Worm (Caenorhabditis elegans) whole organism, L4 larva: ENCODE measurements around the gene ZK856.14.
A peak's percentile ranks its signal among the peaks of the same experiment; 100 is the strongest.

ENCODE experiments used
- F26F4.8 ChIP-seq: fragments of 200-800 bp; sonication (Bioruptor generic); conservative IDR thresholded peaks from 2 replicates; pipeline ENCODE4 v1.3.6; 2022; ENCODE audit warnings: missing genetic modification characterization, missing compliant biosample characterization
- T26A8.4 ChIP-seq: fragments of 200-800 bp; sonication (Bioruptor generic); IDR thresholded peaks from 2 replicates; pipeline ENCODE4 v1.3.6; 2022; ENCODE audit warnings: missing genetic modification characterization, missing compliant biosample characterization
- ZK337.2 ChIP-seq: fragments of 200-800 bp; sonication (Bioruptor generic); IDR thresholded peaks from 2 replicates; pipeline ENCODE4 v1.3.6; 2022; ENCODE audit warnings: missing genetic modification reagents, missing genetic modification characterization, missing compliant biosample characterization
- aha-1 ChIP-seq: fragments of 150-350 bp; peaks from one replicate; lab custom pipeline; 2014; ENCODE audit warnings: missing biosample characterization, missing genetic modification characterization
- aly-2 ChIP-seq: sonication (generic microtip); optimal IDR thresholded peaks from 2 replicates; lab custom pipeline; 2018; ENCODE audit warnings: missing biosample characterization, missing genetic modification characterization
- ama-1 ChIP-seq: fragments of 150-350 bp; optimal IDR thresholded peaks from 2 replicates; lab custom pipeline; 2014; ENCODE audit warnings: inconsistent platforms, mixed read lengths
- arid-1 ChIP-seq: fragments of 200-800 bp; sonication (Bioruptor generic); conservative IDR thresholded peaks from 2 replicates; pipeline ENCODE4 v1.3.6; 2022; ENCODE audit warnings: missing genetic modification reagents, missing genetic modification characterization, missing compliant biosample characterization
- ceh-32 ChIP-seq: sonication (generic microtip); optimal IDR thresholded peaks from 2 replicates; lab custom pipeline; 2016; ENCODE audit warnings: mild to moderate bottlenecking, missing genetic modification characterization, missing compliant biosample characterization; ENCODE audit not compliant: poor library complexity
- daf-16 ChIP-seq, 3 experiments: sonication (generic microtip); optimal IDR thresholded peaks; 2 replicates each; lab custom pipeline; 2016 to 2017; ENCODE audit warnings: missing genetic modification characterization in 3 of 3, missing genetic modification reagents in 3 of 3, mild to moderate bottlenecking in 2 of 3, missing compliant biosample characterization in 2 of 3, missing biosample characterization in 1 of 3, moderate library complexity in 1 of 3
- daf-19 ChIP-seq: fragments of 200-800 bp; sonication (Bioruptor generic); conservative IDR thresholded peaks from 2 replicates; pipeline ENCODE4 v1.3.6; 2022; ENCODE audit warnings: missing genetic modification characterization, missing compliant biosample characterization
- dmd-9 ChIP-seq: fragments of 200-800 bp; sonication (Bioruptor generic); IDR thresholded peaks from 2 replicates; pipeline ENCODE4 v1.3.6; 2022; ENCODE audit warnings: missing genetic modification reagents, missing genetic modification characterization, missing compliant biosample characterization
- duxl-1 ChIP-seq: sonication (generic microtip); optimal IDR thresholded peaks from 2 replicates; lab custom pipeline; 2016; ENCODE audit warnings: mild to moderate bottlenecking, missing genetic modification characterization, moderate library complexity, missing compliant biosample characterization; ENCODE audit not compliant: poor library complexity
- dve-1 ChIP-seq: sonication (generic microtip); optimal IDR thresholded peaks from 2 replicates; lab custom pipeline; 2017; ENCODE audit warnings: antibody characterized with exemption, mild to moderate bottlenecking, missing genetic modification characterization, missing compliant biosample characterization; ENCODE audit not compliant: insufficient read depth
- fos-1 ChIP-seq: fragments of 150-350 bp; optimal IDR thresholded peaks from 2 replicates; lab custom pipeline; 2014; ENCODE audit warnings: missing biosample characterization, missing genetic modification characterization
- gei-8 ChIP-seq: fragments of 200-800 bp; sonication (Bioruptor generic); optimal IDR thresholded peaks from 2 replicates; lab custom pipeline; 2018; ENCODE audit warnings: mild to moderate bottlenecking, missing genetic modification characterization, missing compliant biosample characterization
- hif-1 ChIP-seq, 2 experiments: sonication (generic microtip); optimal IDR thresholded peaks; 2 replicates each; lab custom pipeline; 2016 to 2017; ENCODE audit warnings: missing compliant biosample characterization in 2 of 2, missing genetic modification characterization in 2 of 2, missing genetic modification reagents in 2 of 2, missing genotype in 2 of 2, mild to moderate bottlenecking in 1 of 2
- hlh-11 ChIP-seq: fragments of 200-800 bp; sonication (Bioruptor generic); optimal IDR thresholded peaks from 2 replicates; lab custom pipeline; 2018; ENCODE audit warnings: mild to moderate bottlenecking, missing genetic modification characterization, missing compliant biosample characterization
- hlh-30 ChIP-seq: sonication (generic microtip); optimal IDR thresholded peaks from 2 replicates; lab custom pipeline; 2017; ENCODE audit warnings: antibody characterized with exemption, mild to moderate bottlenecking, missing genetic modification characterization, missing compliant biosample characterization; ENCODE audit not compliant: insufficient read depth
- jun-1 ChIP-seq: fragments of 150-350 bp; optimal IDR thresholded peaks from 2 replicates; lab custom pipeline; 2014; ENCODE audit warnings: missing biosample characterization, missing genetic modification reagents, missing genetic modification characterization
- lin-15B ChIP-seq: fragments of 150-350 bp; sonication (generic microtip); optimal IDR thresholded peaks from 3 replicates; lab custom pipeline; 2014; ENCODE audit warnings: missing biosample characterization, missing genetic modification characterization
- lsy-2 ChIP-seq, 2 experiments: fragments of 150-350 bp in 1 of 2; sonication (generic microtip) in 1 of 2; optimal IDR thresholded peaks; 2 replicates each; lab custom pipeline; 2014 to 2017; ENCODE audit warnings: missing biosample characterization in 2 of 2, missing genetic modification characterization in 2 of 2
- madf-5 ChIP-seq, 2 experiments: fragments of 200-800 bp; sonication (Bioruptor generic); IDR thresholded peaks; 2 replicates each; pipeline ENCODE4 v1.3.6; 2022; ENCODE audit warnings: missing compliant biosample characterization in 2 of 2, missing genetic modification characterization in 2 of 2
- madf-9 ChIP-seq: fragments of 200-800 bp; sonication (Bioruptor generic); conservative IDR thresholded peaks from 2 replicates; pipeline ENCODE4 v1.3.6; 2022; ENCODE audit warnings: missing genetic modification reagents, missing genetic modification characterization, missing compliant biosample characterization
- mdl-1 ChIP-seq, 2 experiments: fragments of 150-350 bp in 1 of 2; sonication (generic microtip) in 1 of 2; optimal IDR thresholded peaks; 2 replicates each; lab custom pipeline; 2014 to 2017; ENCODE audit warnings: missing biosample characterization in 2 of 2, missing genetic modification characterization in 2 of 2
- mdt-29 ChIP-seq: fragments of 200-800 bp; sonication (Bioruptor generic); IDR thresholded peaks from 2 replicates; pipeline ENCODE4 v1.3.6; 2022; ENCODE audit warnings: missing genetic modification reagents, missing genetic modification characterization, missing compliant biosample characterization
- mep-1 ChIP-seq: fragments of 150-350 bp; sonication (generic microtip); optimal IDR thresholded peaks from 3 replicates; lab custom pipeline; 2014; ENCODE audit warnings: missing biosample characterization, missing genetic modification characterization
- nhr-10 ChIP-seq: fragments of 150-350 bp; optimal IDR thresholded peaks from 2 replicates; lab custom pipeline; 2014; ENCODE audit warnings: missing biosample characterization, missing genetic modification characterization
- nhr-111 ChIP-seq: fragments of 200-800 bp; sonication (Bioruptor generic); optimal IDR thresholded peaks from 2 replicates; lab custom pipeline; 2018; ENCODE audit warnings: mild to moderate bottlenecking, missing genetic modification characterization, missing compliant biosample characterization
- nhr-25 ChIP-seq: sonication (generic microtip); optimal IDR thresholded peaks from 2 replicates; lab custom pipeline; 2017; ENCODE audit warnings: missing genetic modification characterization, mild to moderate bottlenecking, missing compliant biosample characterization, antibody characterized with exemption, moderate library complexity, borderline replicate concordance; ENCODE audit not compliant: insufficient read depth
- nhr-6 ChIP-seq: fragments of 150-350 bp; optimal IDR thresholded peaks from 2 replicates; lab custom pipeline; 2014; ENCODE audit warnings: missing biosample characterization, missing genetic modification characterization
- pqm-1 ChIP-seq: sonication (generic microtip); optimal IDR thresholded peaks from 2 replicates; lab custom pipeline; 2017; ENCODE audit warnings: missing biosample characterization, missing genetic modification characterization
- rbr-2 ChIP-seq: sonication (generic microtip); optimal IDR thresholded peaks from 2 replicates; lab custom pipeline; 2016; ENCODE audit warnings: missing genotype, missing genetic modification characterization, missing compliant biosample characterization
- saeg-2 ChIP-seq: fragments of 200-800 bp; sonication (Bioruptor generic); IDR thresholded peaks from 2 replicates; pipeline ENCODE4 v1.3.6; 2022; ENCODE audit warnings: missing genetic modification reagents, missing genetic modification characterization, missing compliant biosample characterization
- sdz-12 ChIP-seq: fragments of 200-800 bp; sonication (Bioruptor generic); optimal IDR thresholded peaks from 2 replicates; lab custom pipeline; 2018; ENCODE audit warnings: mild to moderate bottlenecking, missing genetic modification characterization, missing compliant biosample characterization
- set-16 ChIP-seq: fragments of 200-800 bp; sonication (Bioruptor generic); IDR thresholded peaks from 2 replicates; pipeline ENCODE4 v1.3.6; 2022; ENCODE audit warnings: missing genetic modification reagents, missing genetic modification characterization, missing compliant biosample characterization
- spr-3 ChIP-seq: fragments of 200-800 bp; sonication (Bioruptor generic); optimal IDR thresholded peaks from 2 replicates; lab custom pipeline; 2018; ENCODE audit warnings: mild to moderate bottlenecking, missing genetic modification characterization, missing compliant biosample characterization
- unc-39 ChIP-seq: sonication (generic microtip); optimal IDR thresholded peaks from 2 replicates; lab custom pipeline; 2017; ENCODE audit warnings: missing biosample characterization, missing genetic modification characterization
- unc-62 ChIP-seq, 3 experiments: fragments of 150-350 bp in 1 of 3; sonication (generic microtip); optimal IDR thresholded peaks in 2 of 3; peaks in 1 of 3; 1 replicate in 1 of 3; 2 replicates in 2 of 3; lab custom pipeline; 2014 to 2017; ENCODE audit warnings: missing biosample characterization in 3 of 3, missing genetic modification characterization in 3 of 3, missing genetic modification reagents in 3 of 3, missing genotype in 1 of 3
- zfp-3 ChIP-seq: fragments of 200-800 bp; sonication (Bioruptor generic); conservative IDR thresholded peaks from 2 replicates; pipeline ENCODE4 v1.3.6; 2022; ENCODE audit warnings: missing genetic modification reagents, missing genetic modification characterization, missing compliant biosample characterization
- zip-11 ChIP-seq: fragments of 200-800 bp; sonication (Bioruptor generic); IDR thresholded peaks from 2 replicates; pipeline ENCODE4 v1.3.6; 2022; ENCODE audit warnings: missing genetic modification characterization, missing compliant biosample characterization
- zip-2 ChIP-seq: fragments of 150-350 bp; optimal IDR thresholded peaks from 2 replicates; lab custom pipeline; 2014; ENCODE audit warnings: missing biosample characterization, missing genetic modification characterization

ZK856.14 gene

ce11 chrV:10247673-10248239 lies 30.9 kb downstream of the ZK856.14 start (continued):
- TF ChIP-seq mep-1 (tag; lab: Kevin White, UChicago) (no peak), nhr-6 (no peak), ZK337.2 (GFP tag; lab: Robert Waterston, UW) (no peak), nhr-111 (GFP tag; lab: Kevin White, UChicago) (no peak), sdz-12 (GFP tag; lab: Kevin White, UChicago) (no peak), nhr-25 (no peak), aly-2 (tag; lab: Kevin White, UChicago) (no peak), hlh-30 (tag; lab: Kevin White, UChicago) (peak; percentile 51), mdl-1 (tag; optimal IDR thresholded peaks at IDR 0.05; lab: Kevin White, UChicago) (no peak), hlh-11 (tag; lab: Kevin White, UChicago) (no peak), daf-16 (GFP tag; optimal IDR thresholded peaks at IDR 0.05; lab: Kevin White, UChicago) (no peak), daf-16 (tag; optimal IDR thresholded peaks at IDR 0.05; lab: Kevin White, UChicago) (no peak), aha-1 (tag; lab: Kevin White, UChicago) (peak; percentile 56), ama-1 (peak; percentile 23), lin-15B (tag; lab: Kevin White, UChicago) (no peak), hif-1 (tag; optimal IDR thresholded peaks at IDR 0.05; lab: Kevin White, UChicago) (no peak), lsy-2 (tag; optimal IDR thresholded peaks at IDR 0.05; lab: Kevin White, UChicago) (peak in 1 of 2 experiments; percentile 25), madf-9 (GFP tag; lab: Robert Waterston, UW) (no peak), zip-11 (no peak)

- no peak for TF ChIP-seq set-16 (GFP tag; lab: Robert Waterston, UW)
- no peak for TF ChIP-seq zip-11
- TF ChIP-seq unc-62 (GFP tag; optimal IDR thresholded peaks at IDR 0.05 in 1 of 2; lab: Kevin White, UChicago) = peak in 1 of 2 experiments; percentile 99
- no peak for TF ChIP-seq unc-62 (tag; optimal IDR thresholded peaks at IDR 0.05; lab: Kevin White, UChicago)
- TF ChIP-seq daf-16 (GFP tag; optimal IDR thresholded peaks at IDR 0.05; lab: Kevin White, UChicago) = peak in 1 of 2 experiments; percentile 48
- peak; percentile 77 for TF ChIP-seq daf-16 (tag; optimal IDR thresholded peaks at IDR 0.05; lab: Kevin White, UChicago)
- peak; percentile 12 for TF ChIP-seq rbr-2
- no peak for TF ChIP-seq fos-1 (tag; lab: Kevin White, UChicago)
- TF ChIP-seq aha-1 (tag; lab: Kevin White, UChicago) = peak; percentile 94
- TF ChIP-seq ceh-32 (tag; lab: Kevin White, UChicago) = no peak
- TF ChIP-seq hlh-30 (tag; lab: Kevin White, UChicago) = peak; percentile 23
Measured at ce11 chrV:10248255-10248979, 31.6 kb downstream of the ZK856.14 start, which contains the start of gene akt-1. Gene akt-1 (plus strand): TSS chrV:10248905.

ce11 chrV:10249515-10249914 lies 32.7 kb downstream of the ZK856.14 start:
- TF ChIP-seq dmd-9 (GFP tag; lab: Robert Waterston, UW) (no peak), mdt-29 (GFP tag; lab: Robert Waterston, UW) (no peak), aha-1 (tag; lab: Kevin White, UChicago) (peak; percentile 94), duxl-1 (tag; lab: Kevin White, UChicago) (no peak), saeg-2 (GFP tag; lab: Robert Waterston, UW) (no peak), daf-16 (GFP tag; optimal IDR thresholded peaks at IDR 0.05; lab: Kevin White, UChicago) (peak in 1 of 2 experiments; percentile 72), daf-16 (tag; optimal IDR thresholded peaks at IDR 0.05; lab: Kevin White, UChicago) (peak; percentile 7), nhr-25 (no peak), nhr-6 (no peak), nhr-10 (no peak), unc-62 (GFP tag; optimal IDR thresholded peaks at IDR 0.05 in 1 of 2; lab: Kevin White, UChicago) (no peak), unc-62 (tag; optimal IDR thresholded peaks at IDR 0.05; lab: Kevin White, UChicago) (no peak), mdl-1 (tag; optimal IDR thresholded peaks at IDR 0.05; lab: Kevin White, UChicago) (no peak)

ce11 chrV:10252682-10253081 lies 35.9 kb downstream of the ZK856.14 start:
- TF ChIP-seq arid-1 (GFP tag; lab: Robert Waterston, UW) (no peak), madf-9 (GFP tag; lab: Robert Waterston, UW) (no peak), jun-1 (tag; lab: Kevin White, UChicago) (no peak), lsy-2 (tag; optimal IDR thresholded peaks at IDR 0.05; lab: Kevin White, UChicago) (peak in 1 of 2 experiments; percentile 41), dve-1 (tag; lab: Kevin White, UChicago) (no peak), F26F4.8 (GFP tag; lab: Robert Waterston, UW) (no peak), unc-39 (tag; lab: Kevin White, UChicago) (no peak), madf-5 (GFP tag; IDR thresholded peaks at IDR 0.05; lab: Robert Waterston, UW) (no peak), mep-1 (tag; lab: Kevin White, UChicago) (peak; percentile 8), T26A8.4 (no peak), spr-3 (GFP tag; lab: Kevin White, UChicago) (no peak), gei-8 (GFP tag; lab: Kevin White, UChicago) (no peak), daf-19 (no peak), zip-2 (tag; lab: Kevin White, UChicago) (no peak), zfp-3 (no peak), pqm-1 (tag; lab: Kevin White, UChicago) (no peak)
